1 fruit fly cellular context compared by ENCODE assay signal in genomic region chr3R:26333319-26333718, dm6.
A peak's percentile ranks its signal among the peaks of the same experiment; 100 is the strongest.
TF ChIP-seq lines count a peak whose summit lies in the region.

No protein-coding gene starts in this region.

TF ChIP-seq in whole organism, embryonic, 481 proteins besides CTCF, POLR2A, EP300 and RAD21 (continued from another document and continues in another):
- TF ChIP-seq CG11456 (GFP tag; IDR thresholded peaks at IDR 0.05; lab: Robert Waterston, UW): no peak
- peak; percentile 14 for TF ChIP-seq CG12155 (GFP tag; optimal IDR thresholded peaks at IDR 0.05; lab: Kevin White, UChicago)
- TF ChIP-seq CG31224 (GFP tag; IDR thresholded peaks at IDR 0.05; lab: Robert Waterston, UW): 0 out of 2 replicates have a peak, but pooled peaks have one; percentile 20
- TF ChIP-seq dmrt99B (tag; optimal IDR thresholded peaks at IDR 0.05; lab: Kevin White, UChicago): peak; percentile 70
- TF ChIP-seq Hmx (GFP tag; optimal IDR thresholded peaks at IDR 0.05; lab: Kevin White, UChicago): no peak
- peak; percentile 53 for TF ChIP-seq Sox102F (GFP tag; optimal IDR thresholded peaks at IDR 0.05; lab: Kevin White, UChicago)
- TF ChIP-seq CG6813 (GFP tag; optimal IDR thresholded peaks at IDR 0.05; lab: Kevin White, UChicago): peak; percentile 31
- no peak for TF ChIP-seq inv (GFP tag; IDR thresholded peaks at IDR 0.05; lab: Robert Waterston, UW; ENCODE audit: partially characterized antibody)
- TF ChIP-seq Rfx (GFP tag; IDR thresholded peaks at IDR 0.05; lab: Robert Waterston, UW): peak; percentile 69
- peak; percentile 36 for TF ChIP-seq fd3F (GFP tag; optimal IDR thresholded peaks at IDR 0.05; lab: Kevin White, UChicago)
- TF ChIP-seq CG30403 (GFP tag; optimal IDR thresholded peaks at IDR 0.05; lab: Kevin White, UChicago): peak; percentile 57
- TF ChIP-seq Sox100B (GFP tag; optimal IDR thresholded peaks at IDR 0.05; lab: Kevin White, UChicago): peak; percentile 29
- no peak for TF ChIP-seq CG6765 (GFP tag; optimal IDR thresholded peaks at IDR 0.05; lab: Kevin White, UChicago)
- peak; percentile 51 for TF ChIP-seq CG10147 (GFP tag; optimal IDR thresholded peaks at IDR 0.05; lab: Kevin White, UChicago)
- TF ChIP-seq exex (tag; optimal IDR thresholded peaks at IDR 0.05; lab: Kevin White, UChicago): peak; percentile 8
- peak; percentile 31 for TF ChIP-seq mam (GFP tag; optimal IDR thresholded peaks at IDR 0.05; lab: Kevin White, UChicago)
- TF ChIP-seq CG31441 (GFP tag; IDR thresholded peaks at IDR 0.05; lab: Robert Waterston, UW): peak; percentile 61
- peak; percentile 76 for TF ChIP-seq Fer1 (GFP tag; optimal IDR thresholded peaks at IDR 0.05; lab: Kevin White, UChicago)
- 0 out of 2 replicates have a peak, but pooled peaks have one; percentile 11 for TF ChIP-seq CG4730 (GFP tag; IDR thresholded peaks at IDR 0.05; lab: Robert Waterston, UW)
- peak; percentile 41 for TF ChIP-seq bcd (GFP tag; optimal IDR thresholded peaks at IDR 0.05; lab: Kevin White, UChicago)
- peak; percentile 67 for TF ChIP-seq HLH3B (GFP tag; IDR thresholded peaks at IDR 0.05; lab: Robert Waterston, UW)
- no peak for TF ChIP-seq p53 (GFP tag; optimal IDR thresholded peaks at IDR 0.05; lab: Kevin White, UChicago)
- no peak for TF ChIP-seq CG10431 (GFP tag; optimal IDR thresholded peaks at IDR 0.05; lab: Kevin White, UChicago)
- TF ChIP-seq CG17359 (tag; optimal IDR thresholded peaks at IDR 0.05; lab: Kevin White, UChicago): peak; percentile 66
- TF ChIP-seq CG10366 (GFP tag; IDR thresholded peaks at IDR 0.05; lab: Robert Waterston, UW): peak; percentile 37; the same call in 1 of the 2 replicates
- peak; percentile 48; the same call in 1 of the 2 replicates for TF ChIP-seq CG9932 (GFP tag; IDR thresholded peaks at IDR 0.05; lab: Robert Waterston, UW)
- peak; percentile 66 for TF ChIP-seq CG15269 (tag; optimal IDR thresholded peaks at IDR 0.05; lab: Kevin White, UChicago)
- TF ChIP-seq Drgx (GFP tag; IDR thresholded peaks at IDR 0.05; lab: Robert Waterston, UW): no peak
- peak; percentile 35 for TF ChIP-seq CG9727 (GFP tag; optimal IDR thresholded peaks at IDR 0.05; lab: Kevin White, UChicago)
- no peak for TF ChIP-seq Lim3 (GFP tag; IDR thresholded peaks at IDR 0.05; lab: Robert Waterston, UW)
- TF ChIP-seq sens (GFP tag; lab: Kevin White, UChicago): peak; percentile 62
- TF ChIP-seq Hmr (GFP tag; optimal IDR thresholded peaks at IDR 0.05; lab: Kevin White, UChicago): peak; percentile 63
- TF ChIP-seq hkb (optimal IDR thresholded peaks at IDR 0.05; lab: Kevin White, UChicago): no peak
- peak; percentile 72 for TF ChIP-seq hkb (GFP tag; IDR thresholded peaks at IDR 0.05; lab: Robert Waterston, UW)
- peak; percentile 12 for TF ChIP-seq D19B (GFP tag; optimal IDR thresholded peaks at IDR 0.05; lab: Kevin White, UChicago)
- peak; percentile 55; the same call in 1 of the 2 replicates for TF ChIP-seq CG14014 (GFP tag; IDR thresholded peaks at IDR 0.05; lab: Robert Waterston, UW)
- peak in 1 of 2 experiments; percentile 68 for TF ChIP-seq Hr51 (GFP tag; optimal IDR thresholded peaks at IDR 0.05; lab: Kevin White, UChicago)
- TF ChIP-seq HLH4C (GFP tag; IDR thresholded peaks at IDR 0.05; lab: Robert Waterston, UW; ENCODE audit: partially characterized antibody): no peak
- peak; percentile 87 for TF ChIP-seq CG18599 (GFP tag; optimal IDR thresholded peaks at IDR 0.05; lab: Kevin White, UChicago)
- TF ChIP-seq Dip3 (GFP tag; optimal IDR thresholded peaks at IDR 0.05; lab: Kevin White, UChicago): peak; percentile 45
- TF ChIP-seq schlank (tag; optimal IDR thresholded peaks at IDR 0.05; lab: Kevin White, UChicago): no peak
- peak; percentile 19 for TF ChIP-seq zfh2 (GFP tag; optimal IDR thresholded peaks at IDR 0.05; lab: Kevin White, UChicago)
- TF ChIP-seq Xbp1 (GFP tag; optimal IDR thresholded peaks at IDR 0.05; lab: Kevin White, UChicago): peak; percentile 35
- TF ChIP-seq al (GFP tag; IDR thresholded peaks at IDR 0.05; lab: Robert Waterston, UW): 0 out of 2 replicates have a peak, but pooled peaks have one; percentile 20
- TF ChIP-seq row (GFP tag; IDR thresholded peaks at IDR 0.05; lab: Robert Waterston, UW): peak; percentile 65
- TF ChIP-seq salm (tag; optimal IDR thresholded peaks at IDR 0.05; lab: Kevin White, UChicago): no peak
- no peak for TF ChIP-seq nau (GFP tag; optimal IDR thresholded peaks at IDR 0.05; lab: Kevin White, UChicago)
- peak; percentile 5 for TF ChIP-seq pho (GFP tag; optimal IDR thresholded peaks at IDR 0.05; lab: Kevin White, UChicago)
- peak; percentile 25 for TF ChIP-seq BtbVII (GFP tag; optimal IDR thresholded peaks at IDR 0.05; lab: Kevin White, UChicago)
- TF ChIP-seq CG8290 (GFP tag; optimal IDR thresholded peaks at IDR 0.05; lab: Kevin White, UChicago): no peak
- TF ChIP-seq CG8290 (tag; optimal IDR thresholded peaks at IDR 0.05; lab: Kevin White, UChicago): peak in 1 of 2 experiments; percentile 0
- TF ChIP-seq Pdp1 (GFP tag; optimal IDR thresholded peaks at IDR 0.05; lab: Kevin White, UChicago): no peak
- TF ChIP-seq CG5180 (GFP tag; optimal IDR thresholded peaks at IDR 0.05; lab: Kevin White, UChicago): no peak
- peak; percentile 65; the same call in 1 of the 2 replicates for TF ChIP-seq Atf6 (GFP tag; IDR thresholded peaks at IDR 0.05; lab: Robert Waterston, UW)
- peak; percentile 16 for TF ChIP-seq gro (GFP tag; optimal IDR thresholded peaks at IDR 0.05; lab: Kevin White, UChicago)
- peak; percentile 74 for TF ChIP-seq CG7556 (GFP tag; optimal IDR thresholded peaks at IDR 0.05; lab: Kevin White, UChicago)
- peak; percentile 66 for TF ChIP-seq tgo (GFP tag; IDR thresholded peaks at IDR 0.05; lab: Robert Waterston, UW)
- peak; percentile 64 for TF ChIP-seq Fer3 (tag; optimal IDR thresholded peaks at IDR 0.05; lab: Kevin White, UChicago)
- TF ChIP-seq ind (GFP tag; optimal IDR thresholded peaks at IDR 0.05; lab: Kevin White, UChicago): peak; percentile 42
- TF ChIP-seq CG11093 (GFP tag; IDR thresholded peaks at IDR 0.05; lab: Robert Waterston, UW): no peak
- peak; percentile 8 for TF ChIP-seq tio (GFP tag; optimal IDR thresholded peaks at IDR 0.05; lab: Kevin White, UChicago)
- no peak for TF ChIP-seq CG5953 (GFP tag; IDR thresholded peaks at IDR 0.05; lab: Robert Waterston, UW)
- TF ChIP-seq ken (GFP tag; IDR thresholded peaks at IDR 0.05; lab: Robert Waterston, UW): no peak
- peak; percentile 3 for TF ChIP-seq Bteb2 (GFP tag; optimal IDR thresholded peaks at IDR 0.05; lab: Kevin White, UChicago)
- TF ChIP-seq NfI (GFP tag; optimal IDR thresholded peaks at IDR 0.05; lab: Kevin White, UChicago): peak; percentile 28
- peak; percentile 70 for TF ChIP-seq gem (tag; optimal IDR thresholded peaks at IDR 0.05; lab: Kevin White, UChicago)
- no peak for TF ChIP-seq Eip74EF (GFP tag; optimal IDR thresholded peaks at IDR 0.05; lab: Kevin White, UChicago)
- no peak for TF ChIP-seq CG10267 (tag; optimal IDR thresholded peaks at IDR 0.05; lab: Kevin White, UChicago)
- peak; percentile 73 for TF ChIP-seq Ada2b (GFP tag; IDR thresholded peaks at IDR 0.05; lab: Robert Waterston, UW)
- TF ChIP-seq sisA (GFP tag; IDR thresholded peaks at IDR 0.05; lab: Robert Waterston, UW): 0 out of 2 replicates have a peak, but pooled peaks have one; percentile 15
- no peak for TF ChIP-seq ro (GFP tag; IDR thresholded peaks at IDR 0.05; lab: Robert Waterston, UW)
- no peak for TF ChIP-seq CG2875 (GFP tag; optimal IDR thresholded peaks at IDR 0.05; lab: Kevin White, UChicago)
- peak; percentile 64 for TF ChIP-seq CG13894 (tag; optimal IDR thresholded peaks at IDR 0.05; lab: Kevin White, UChicago)
- TF ChIP-seq CG14050 (GFP tag; IDR thresholded peaks at IDR 0.05; lab: Robert Waterston, UW): peak; percentile 44; the same call in 1 of the 3 replicates
- TF ChIP-seq CG7987 (GFP tag; optimal IDR thresholded peaks at IDR 0.05; lab: Kevin White, UChicago): no peak
- TF ChIP-seq CG11504 (tag; optimal IDR thresholded peaks at IDR 0.05; lab: Kevin White, UChicago): peak; percentile 70
- TF ChIP-seq gsb (GFP tag; IDR thresholded peaks at IDR 0.05; lab: Robert Waterston, UW): no peak
- TF ChIP-seq E2f2 (GFP tag; IDR thresholded peaks at IDR 0.05; lab: Robert Waterston, UW): 0 out of 2 replicates have a peak, but pooled peaks have one; percentile 11
- peak; percentile 54; the same call in 1 of the 2 replicates for TF ChIP-seq lmd (GFP tag; IDR thresholded peaks at IDR 0.05; lab: Robert Waterston, UW)
- TF ChIP-seq tna (GFP tag; IDR thresholded peaks at IDR 0.05; lab: Robert Waterston, UW; ENCODE audit: partially characterized antibody): no peak
- TF ChIP-seq az2 (GFP tag; optimal IDR thresholded peaks at IDR 0.05; lab: Kevin White, UChicago): peak; percentile 21
- TF ChIP-seq ac (GFP tag; optimal IDR thresholded peaks at IDR 0.05; lab: Kevin White, UChicago): no peak
- 0 out of 2 replicates have a peak, but pooled peaks have one; percentile 48 for TF ChIP-seq CG14667 (GFP tag; IDR thresholded peaks at IDR 0.05; lab: Robert Waterston, UW)
- no peak for TF ChIP-seq HLH54F (GFP tag; optimal IDR thresholded peaks at IDR 0.05; lab: Kevin White, UChicago)
- 0 out of 2 replicates have a peak, but pooled peaks have one; percentile 8 for TF ChIP-seq CG6272 (GFP tag; IDR thresholded peaks at IDR 0.05; lab: Robert Waterston, UW)
- TF ChIP-seq seq (GFP tag; IDR thresholded peaks at IDR 0.05; lab: Robert Waterston, UW): peak; percentile 51
- peak; percentile 30 for TF ChIP-seq CG15514 (GFP tag; optimal IDR thresholded peaks at IDR 0.05; lab: Kevin White, UChicago)
- peak; percentile 20 for TF ChIP-seq CG4424 (GFP tag; optimal IDR thresholded peaks at IDR 0.05; lab: Kevin White, UChicago)
- TF ChIP-seq Ptx1 (GFP tag; IDR thresholded peaks at IDR 0.05; lab: Robert Waterston, UW): peak; percentile 71
- no peak for TF ChIP-seq vnd (GFP tag; IDR thresholded peaks at IDR 0.05; lab: Robert Waterston, UW; ENCODE audit: partially characterized antibody)
- TF ChIP-seq tup (GFP tag; optimal IDR thresholded peaks at IDR 0.05; lab: Kevin White, UChicago): no peak
- TF ChIP-seq CG10209 (GFP tag; optimal IDR thresholded peaks at IDR 0.05; lab: Kevin White, UChicago): peak; percentile 15
- TF ChIP-seq HLHmδ (GFP tag; optimal IDR thresholded peaks at IDR 0.05; lab: Kevin White, UChicago): no peak
- TF ChIP-seq CG7839 (tag; optimal IDR thresholded peaks at IDR 0.05; lab: Kevin White, UChicago): peak; percentile 59
- peak; percentile 73 for TF ChIP-seq Meics (GFP tag; optimal IDR thresholded peaks at IDR 0.05; lab: Kevin White, UChicago)
- TF ChIP-seq Aef1 (GFP tag; IDR thresholded peaks at IDR 0.05; lab: Robert Waterston, UW): peak; percentile 36; the same call in 2 of the 3 replicates
- TF ChIP-seq sc (optimal IDR thresholded peaks at IDR 0.05; lab: Kevin White, UChicago): no peak
- no peak for TF ChIP-seq sc (GFP tag; optimal IDR thresholded peaks at IDR 0.05; lab: Kevin White, UChicago)
- TF ChIP-seq org-1 (GFP tag; optimal IDR thresholded peaks at IDR 0.05; lab: Kevin White, UChicago): peak; percentile 25
- peak; percentile 73; the same call in 1 of the 2 replicates for TF ChIP-seq vvl (GFP tag; IDR thresholded peaks at IDR 0.05; lab: Robert Waterston, UW)
- peak; percentile 31; the same call in 1 of the 2 replicates for TF ChIP-seq ranshi (GFP tag; IDR thresholded peaks at IDR 0.05; lab: Robert Waterston, UW)
- TF ChIP-seq CG2202 (tag; optimal IDR thresholded peaks at IDR 0.05; lab: Kevin White, UChicago): no peak
- peak; percentile 20 for TF ChIP-seq CG13775 (GFP tag; optimal IDR thresholded peaks at IDR 0.05; lab: Kevin White, UChicago)
- TF ChIP-seq dpn (GFP tag; optimal IDR thresholded peaks at IDR 0.05; lab: Kevin White, UChicago): peak in 1 of 2 experiments; percentile 30
- TF ChIP-seq scrt (GFP tag; optimal IDR thresholded peaks at IDR 0.05; lab: Kevin White, UChicago): peak; percentile 57
- peak; percentile 36 for TF ChIP-seq CG12769 (tag; optimal IDR thresholded peaks at IDR 0.05; lab: Kevin White, UChicago)
- no peak for TF ChIP-seq prd (optimal IDR thresholded peaks at IDR 0.05; lab: Kevin White, UChicago)
- TF ChIP-seq prd (GFP tag; IDR thresholded peaks at IDR 0.05; lab: Robert Waterston, UW): peak; percentile 37; the same call in 1 of the 3 replicates
- no peak for TF ChIP-seq CG9215 (GFP tag; IDR thresholded peaks at IDR 0.05; lab: Robert Waterston, UW)
- TF ChIP-seq CG6854 (GFP tag; optimal IDR thresholded peaks at IDR 0.05; lab: Kevin White, UChicago): peak; percentile 14
- 0 out of 2 replicates have a peak, but pooled peaks have one; percentile 20 for TF ChIP-seq wor (GFP tag; IDR thresholded peaks at IDR 0.05; lab: Robert Waterston, UW)
- peak; percentile 49; the same call in 1 of the 2 replicates for TF ChIP-seq CG32532 (GFP tag; IDR thresholded peaks at IDR 0.05; lab: Robert Waterston, UW)
- peak; percentile 54; the same call in 1 of the 2 replicates for TF ChIP-seq stc (GFP tag; IDR thresholded peaks at IDR 0.05; lab: Robert Waterston, UW)
- peak; percentile 51 for TF ChIP-seq CG13424 (tag; optimal IDR thresholded peaks at IDR 0.05; lab: Kevin White, UChicago)
- TF ChIP-seq CG2120 (GFP tag; optimal IDR thresholded peaks at IDR 0.05; lab: Kevin White, UChicago): peak; percentile 71
- TF ChIP-seq CG14441 (GFP tag; IDR thresholded peaks at IDR 0.05; lab: Robert Waterston, UW): peak; percentile 64; the same call in 1 of the 2 replicates
- peak; percentile 58 for TF ChIP-seq Hand (GFP tag; optimal IDR thresholded peaks at IDR 0.05; lab: Kevin White, UChicago)
- peak; percentile 50 for TF ChIP-seq lilli (GFP tag; optimal IDR thresholded peaks at IDR 0.05; lab: Kevin White, UChicago)
- TF ChIP-seq slbo (GFP tag; IDR thresholded peaks at IDR 0.05; lab: Robert Waterston, UW): peak; percentile 74
- TF ChIP-seq tx (GFP tag; optimal IDR thresholded peaks at IDR 0.05; lab: Kevin White, UChicago): no peak
- peak; percentile 36; the same call in 1 of the 3 replicates for TF ChIP-seq Dbx (GFP tag; IDR thresholded peaks at IDR 0.05; lab: Robert Waterston, UW)
- peak; percentile 57; the same call in 1 of the 3 replicates for TF ChIP-seq dysf (GFP tag; IDR thresholded peaks at IDR 0.05; lab: Robert Waterston, UW)
- peak; percentile 52 for TF ChIP-seq CG6689 (GFP tag; IDR thresholded peaks at IDR 0.05; lab: Robert Waterston, UW)
- peak; percentile 20 for TF ChIP-seq HHEX (GFP tag; optimal IDR thresholded peaks at IDR 0.05; lab: Kevin White, UChicago)
- peak; percentile 73 for TF ChIP-seq CG2678 (tag; optimal IDR thresholded peaks at IDR 0.05; lab: Kevin White, UChicago)
- TF ChIP-seq so (GFP tag; IDR thresholded peaks at IDR 0.05; lab: Robert Waterston, UW): no peak
- no peak for TF ChIP-seq Hr3 (GFP tag; optimal IDR thresholded peaks at IDR 0.05; lab: Kevin White, UChicago)
- TF ChIP-seq run (tag; optimal IDR thresholded peaks at IDR 0.05; lab: Kevin White, UChicago): no peak
- TF ChIP-seq ase (GFP tag; IDR thresholded peaks at IDR 0.05; lab: Robert Waterston, UW): peak; percentile 43; the same call in 1 of the 3 replicates
